Fruit fly (Drosophila melanogaster): ENCODE results near the gene kuz.

The kuz gene

dm6 chr2L:13640502-13640949 lies 90.6 kb downstream of the kuz start (continued):
- peak; percentile 100 for TF ChIP-seq scrt (GFP tag; optimal IDR thresholded peaks at IDR 0.05)
- TF ChIP-seq CG5245 (GFP tag; optimal IDR thresholded peaks at IDR 0.05): no peak
- TF ChIP-seq dati (GFP tag; IDR thresholded peaks at IDR 0.05): no peak
- no peak for TF ChIP-seq br (optimal IDR thresholded peaks at IDR 0.05)
- TF ChIP-seq nerfin-1 (tag; optimal IDR thresholded peaks at IDR 0.05): no peak
- TF ChIP-seq CG15269 (tag; optimal IDR thresholded peaks at IDR 0.05): no peak
- no peak for TF ChIP-seq CG4424 (GFP tag; optimal IDR thresholded peaks at IDR 0.05)
- peak; percentile 71 for TF ChIP-seq CG5180 (GFP tag; optimal IDR thresholded peaks at IDR 0.05)
- TF ChIP-seq gem (tag; optimal IDR thresholded peaks at IDR 0.05): no peak
- no peak for TF ChIP-seq CG9437 (GFP tag; optimal IDR thresholded peaks at IDR 0.05)
- no peak for TF ChIP-seq Dll (GFP tag; IDR thresholded peaks at IDR 0.05; ENCODE audit: partially characterized antibody)
- peak; percentile 22; the same call in 1 of the 2 replicates for TF ChIP-seq vvl (GFP tag; IDR thresholded peaks at IDR 0.05)
- no peak for TF ChIP-seq CG1792 (GFP tag; optimal IDR thresholded peaks at IDR 0.05)
- TF ChIP-seq Atf-2 (GFP tag; optimal IDR thresholded peaks at IDR 0.05): no peak
- peak; percentile 3 for TF ChIP-seq CG6254 (GFP tag; optimal IDR thresholded peaks at IDR 0.05)
- TF ChIP-seq ewg (GFP tag; optimal IDR thresholded peaks at IDR 0.05): peak; percentile 97
- TF ChIP-seq otp (GFP tag; IDR thresholded peaks at IDR 0.05): no peak
- peak; percentile 25; the same call in 1 of the 2 replicates for TF ChIP-seq CG32767 (GFP tag; IDR thresholded peaks at IDR 0.05)
- TF ChIP-seq NC2β (GFP tag; optimal IDR thresholded peaks at IDR 0.05): no peak
- no peak for TF ChIP-seq CG8765 (GFP tag; IDR thresholded peaks at IDR 0.05)
- TF ChIP-seq odd (GFP tag; optimal IDR thresholded peaks at IDR 0.05): no peak
- no peak for TF ChIP-seq pan (optimal IDR thresholded peaks at IDR 0.05)
- TF ChIP-seq pan (GFP tag; optimal IDR thresholded peaks at IDR 0.05 in 1 of 2, IDR thresholded peaks at IDR 0.05 in 1 of 2): peak in 1 of 2 experiments; percentile 30
- peak; percentile 93 for TF ChIP-seq CG18262 (tag; optimal IDR thresholded peaks at IDR 0.05)
- TF ChIP-seq CG7839 (tag; optimal IDR thresholded peaks at IDR 0.05): no peak
- peak; percentile 31 for TF ChIP-seq Med (GFP tag)
- TF ChIP-seq CG32772 (GFP tag; IDR thresholded peaks at IDR 0.05): no peak
- no peak for TF ChIP-seq zfh2 (GFP tag; optimal IDR thresholded peaks at IDR 0.05)
- no peak for TF ChIP-seq Ets97D (GFP tag; optimal IDR thresholded peaks at IDR 0.05)
- TF ChIP-seq dpn (GFP tag; optimal IDR thresholded peaks at IDR 0.05): no peak
- no peak for TF ChIP-seq Trl (optimal IDR thresholded peaks at IDR 0.05)
- no peak for TF ChIP-seq Trl (GFP tag; optimal IDR thresholded peaks at IDR 0.05)
- no peak for TF ChIP-seq stc (GFP tag; IDR thresholded peaks at IDR 0.05)
- TF ChIP-seq az2 (GFP tag; optimal IDR thresholded peaks at IDR 0.05): no peak
- TF ChIP-seq slbo (GFP tag; IDR thresholded peaks at IDR 0.05): no peak
- no peak for TF ChIP-seq CG8944 (GFP tag; optimal IDR thresholded peaks at IDR 0.05)
- TF ChIP-seq YL-1 (GFP tag; optimal IDR thresholded peaks at IDR 0.05): peak; percentile 65
- no peak for TF ChIP-seq eve (GFP tag; optimal IDR thresholded peaks at IDR 0.05)
- no peak for TF ChIP-seq CG11247 (GFP tag; IDR thresholded peaks at IDR 0.05)
- peak; percentile 37 for TF ChIP-seq CG15479 (GFP tag; optimal IDR thresholded peaks at IDR 0.05)
- peak; percentile 61 for TF ChIP-seq sens (GFP tag)
- peak; percentile 34; the same call in 1 of the 3 replicates for TF ChIP-seq row (GFP tag; IDR thresholded peaks at IDR 0.05)
- TF ChIP-seq Xrp1 (GFP tag; IDR thresholded peaks at IDR 0.05): 0 out of 2 replicates have a peak, but pooled peaks have one; percentile 15

dm6 chr2L:13641046-13641445 lies 91.1 kb downstream of the kuz start:
- TF ChIP-seq CG12155 (GFP tag; optimal IDR thresholded peaks at IDR 0.05): no peak
- TF ChIP-seq Jarid2 (GFP tag; optimal IDR thresholded peaks at IDR 0.05): peak; percentile 31
- no peak for TF ChIP-seq fd3F (GFP tag; optimal IDR thresholded peaks at IDR 0.05)
- TF ChIP-seq CG1233 (GFP tag; optimal IDR thresholded peaks at IDR 0.05): no peak
- no peak for TF ChIP-seq CG10147 (GFP tag; optimal IDR thresholded peaks at IDR 0.05)
- peak; percentile 2 for TF ChIP-seq CG4617 (GFP tag; optimal IDR thresholded peaks at IDR 0.05; ENCODE audit: borderline replicate concordance)
- no peak for TF ChIP-seq zen (tag; optimal IDR thresholded peaks at IDR 0.05)
- no peak for TF ChIP-seq bab2 (GFP tag; optimal IDR thresholded peaks at IDR 0.05)
- TF ChIP-seq CG6689 (GFP tag; IDR thresholded peaks at IDR 0.05): no peak
- TF ChIP-seq bbx (GFP tag; IDR thresholded peaks at IDR 0.05; ENCODE audit: partially characterized antibody): peak; percentile 23
- TF ChIP-seq MESR4 (GFP tag; optimal IDR thresholded peaks at IDR 0.05): peak; percentile 33
- no peak for TF ChIP-seq CG18619 (GFP tag; optimal IDR thresholded peaks at IDR 0.05)
